Worm (Caenorhabditis elegans) whole organism, early embryonic: ENCODE data around the gene dml-1.

Experiments used
- F13C5.2 ChIP-seq: sonication (generic microtip); optimal IDR thresholded peaks from 2 replicates; lab custom pipeline; 2017; ENCODE audit warnings: mild to moderate bottlenecking, missing genetic modification characterization, inconsistent platforms, missing compliant biosample characterization
- aly-1 ChIP-seq: sonication (generic microtip); optimal IDR thresholded peaks from 2 replicates; lab custom pipeline; 2016; ENCODE audit warnings: missing genetic modification characterization, missing compliant biosample characterization
- ama-1 ChIP-seq: fragments of 150-350 bp; optimal IDR thresholded peaks from 2 replicates; lab custom pipeline; 2014
- ceh-13 ChIP-seq: fragments of 200-800 bp; sonication (Bioruptor generic); optimal IDR thresholded peaks from 2 replicates; lab custom pipeline; 2018; ENCODE audit warnings: mild to moderate bottlenecking, missing genetic modification characterization, missing compliant biosample characterization
- ets-7 ChIP-seq: sonication (generic microtip); optimal IDR thresholded peaks from 2 replicates; lab custom pipeline; 2016; ENCODE audit warnings: missing genotype, missing genetic modification characterization, missing compliant biosample characterization
- flt-1 ChIP-seq: fragments of 200-800 bp; sonication (Bioruptor generic); IDR thresholded peaks from 2 replicates; pipeline ENCODE4 v1.3.6; 2022; ENCODE audit warnings: missing genetic modification characterization, missing compliant biosample characterization
- hmbx-1 ChIP-seq: sonication (generic microtip); optimal IDR thresholded peaks from 2 replicates; lab custom pipeline; 2016; ENCODE audit warnings: mild to moderate bottlenecking, missing genetic modification characterization, missing compliant biosample characterization
- hmg-4 ChIP-seq: fragments of 200-800 bp; sonication (Bioruptor generic); optimal IDR thresholded peaks from 2 replicates; lab custom pipeline; 2018; ENCODE audit warnings: mild to moderate bottlenecking, missing genetic modification characterization, missing compliant biosample characterization
- pes-1 ChIP-seq: fragments of 200-800 bp; sonication (Bioruptor generic); IDR thresholded peaks from 2 replicates; pipeline ENCODE4 v1.3.6; 2022; ENCODE audit warnings: missing genetic modification reagents, missing genetic modification characterization, missing compliant biosample characterization
- scrt-1 ChIP-seq: fragments of 200-800 bp; sonication (Bioruptor generic); IDR thresholded peaks from 2 replicates; pipeline ENCODE4 v1.3.6; 2022; ENCODE audit warnings: missing genetic modification characterization, missing compliant biosample characterization
- sea-1 ChIP-seq: fragments of 200-800 bp; sonication (Bioruptor generic); conservative IDR thresholded peaks from 2 replicates; pipeline ENCODE4 v1.3.6; 2022; ENCODE audit warnings: missing genetic modification characterization, missing compliant biosample characterization
- tbx-11 ChIP-seq: fragments of 200-800 bp; sonication (Bioruptor generic); IDR thresholded peaks from 2 replicates; pipeline ENCODE4 v1.3.6; 2022; ENCODE audit warnings: missing genetic modification characterization, missing compliant biosample characterization
- tbx-37 ChIP-seq: fragments of 200-800 bp; sonication (Bioruptor generic); conservative IDR thresholded peaks from 2 replicates; pipeline ENCODE4 v1.3.6; 2022; ENCODE audit warnings: missing genetic modification reagents, missing genetic modification characterization, missing compliant biosample characterization
- tra-4 ChIP-seq: sonication (generic microtip); optimal IDR thresholded peaks from 2 replicates; lab custom pipeline; 2017; ENCODE audit warnings: missing genetic modification characterization, missing compliant biosample characterization

DNA sequence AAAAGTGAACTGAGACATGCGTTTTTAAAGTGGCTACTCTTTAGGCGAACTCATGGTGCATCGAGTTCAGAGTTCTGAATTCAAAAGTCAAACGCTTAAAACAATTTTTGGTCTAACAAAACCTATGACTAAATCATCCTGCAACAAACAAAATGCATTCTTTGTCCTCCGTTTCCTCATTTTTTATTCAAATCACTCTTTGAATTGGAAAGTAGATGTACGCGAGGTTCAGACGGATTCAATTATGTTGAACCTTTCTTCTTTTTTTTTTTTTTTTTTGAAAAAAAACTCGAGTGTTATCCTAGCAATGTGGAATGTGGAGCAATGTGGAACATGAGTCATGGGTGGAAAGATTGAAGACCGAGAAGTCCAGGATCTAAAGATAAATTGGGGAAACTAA, 28.0 kb upstream of the dml-1 start:
- TF ChIP-seq tbx-37 (no peak), tra-4 (no peak), pes-1 (GFP tag; lab: Robert Waterston, UW) (no peak), hmg-4 (GFP tag; lab: Kevin White, UChicago) (no peak), tbx-11 (GFP tag; lab: Robert Waterston, UW) (no peak), ama-1 (no peak), aly-1 (no peak), hmbx-1 (tag; lab: Kevin White, UChicago) (no peak), scrt-1 (GFP tag; lab: Robert Waterston, UW) (no peak), F13C5.2 (tag; lab: Kevin White, UChicago) (no peak), flt-1 (GFP tag; lab: Robert Waterston, UW) (no peak), ets-7 (tag; lab: Kevin White, UChicago) (no peak), sea-1 (GFP tag; lab: Robert Waterston, UW) (no peak), ceh-13 (GFP tag; lab: Kevin White, UChicago) (no peak)
